Worm (Caenorhabditis elegans) whole organism, early embryonic: ENCODE results near the gene clec-37.

Experiments
- B0310.2 ChIP-seq: sonication (generic microtip); optimal IDR thresholded peaks from 2 replicates; lab custom pipeline; 2016; ENCODE audit warnings: mild to moderate bottlenecking, missing genetic modification characterization, missing compliant biosample characterization
- F13C5.2 ChIP-seq: sonication (generic microtip); optimal IDR thresholded peaks from 2 replicates; lab custom pipeline; 2017; ENCODE audit warnings: mild to moderate bottlenecking, missing genetic modification characterization, inconsistent platforms, missing compliant biosample characterization
- aly-1 ChIP-seq: sonication (generic microtip); optimal IDR thresholded peaks from 2 replicates; lab custom pipeline; 2016; ENCODE audit warnings: missing genetic modification characterization, missing compliant biosample characterization
- ama-1 ChIP-seq: fragments of 150-350 bp; optimal IDR thresholded peaks from 2 replicates; lab custom pipeline; 2014
- ceh-13 ChIP-seq: fragments of 200-800 bp; sonication (Bioruptor generic); optimal IDR thresholded peaks from 2 replicates; lab custom pipeline; 2018; ENCODE audit warnings: mild to moderate bottlenecking, missing genetic modification characterization, missing compliant biosample characterization
- ceh-36 ChIP-seq: sonication (generic microtip); optimal IDR thresholded peaks from 2 replicates; lab custom pipeline; 2016; ENCODE audit warnings: missing genetic modification characterization, inconsistent platforms, missing compliant biosample characterization
- ets-7 ChIP-seq: sonication (generic microtip); optimal IDR thresholded peaks from 2 replicates; lab custom pipeline; 2016; ENCODE audit warnings: missing genotype, missing genetic modification characterization, missing compliant biosample characterization
- flt-1 ChIP-seq: fragments of 200-800 bp; sonication (Bioruptor generic); IDR thresholded peaks from 2 replicates; pipeline ENCODE4 v1.3.6; 2022; ENCODE audit warnings: missing genetic modification characterization, missing compliant biosample characterization
- hmbx-1 ChIP-seq: sonication (generic microtip); optimal IDR thresholded peaks from 2 replicates; lab custom pipeline; 2016; ENCODE audit warnings: mild to moderate bottlenecking, missing genetic modification characterization, missing compliant biosample characterization
- hmg-4 ChIP-seq: fragments of 200-800 bp; sonication (Bioruptor generic); optimal IDR thresholded peaks from 2 replicates; lab custom pipeline; 2018; ENCODE audit warnings: mild to moderate bottlenecking, missing genetic modification characterization, missing compliant biosample characterization
- hnd-1 ChIP-seq: sonication (generic microtip); optimal IDR thresholded peaks from 2 replicates; lab custom pipeline; 2016; ENCODE audit warnings: missing genetic modification characterization, missing compliant biosample characterization
- pes-1 ChIP-seq: fragments of 200-800 bp; sonication (Bioruptor generic); IDR thresholded peaks from 2 replicates; pipeline ENCODE4 v1.3.6; 2022; ENCODE audit warnings: missing genetic modification reagents, missing genetic modification characterization, missing compliant biosample characterization
- scrt-1 ChIP-seq: fragments of 200-800 bp; sonication (Bioruptor generic); IDR thresholded peaks from 2 replicates; pipeline ENCODE4 v1.3.6; 2022; ENCODE audit warnings: missing genetic modification characterization, missing compliant biosample characterization
- sea-1 ChIP-seq: fragments of 200-800 bp; sonication (Bioruptor generic); conservative IDR thresholded peaks from 2 replicates; pipeline ENCODE4 v1.3.6; 2022; ENCODE audit warnings: missing genetic modification characterization, missing compliant biosample characterization
- tbx-11 ChIP-seq: fragments of 200-800 bp; sonication (Bioruptor generic); IDR thresholded peaks from 2 replicates; pipeline ENCODE4 v1.3.6; 2022; ENCODE audit warnings: missing genetic modification characterization, missing compliant biosample characterization
- tbx-37 ChIP-seq: fragments of 200-800 bp; sonication (Bioruptor generic); conservative IDR thresholded peaks from 2 replicates; pipeline ENCODE4 v1.3.6; 2022; ENCODE audit warnings: missing genetic modification reagents, missing genetic modification characterization, missing compliant biosample characterization
- tra-4 ChIP-seq: sonication (generic microtip); optimal IDR thresholded peaks from 2 replicates; lab custom pipeline; 2017; ENCODE audit warnings: missing genetic modification characterization, missing compliant biosample characterization

clec-37 gene

DNA sequence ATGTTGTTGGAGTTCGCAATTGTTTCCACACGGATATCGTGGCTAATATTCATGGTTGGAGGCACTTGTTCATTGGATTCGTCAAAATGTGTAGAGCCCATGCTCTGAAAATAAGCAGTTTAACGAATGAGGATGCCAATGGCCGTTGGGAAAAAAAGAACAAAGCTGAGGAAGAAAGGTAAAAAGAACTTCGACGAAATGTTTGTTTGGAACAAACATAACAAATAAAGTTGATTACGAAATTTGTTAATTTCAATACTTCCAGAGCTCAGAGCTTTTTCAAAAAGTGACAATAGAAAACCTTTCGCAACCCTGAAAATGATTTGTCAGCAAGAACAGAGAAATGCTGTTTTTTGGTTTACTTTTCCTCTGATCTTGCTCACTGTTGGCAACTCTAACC lies 28.2 kb upstream of the clec-37 start, which contains the start of gene F09C6.3:
Gene F09C6.3 (minus strand): TSS at position 101 of the 400 bp plus-strand sequence.
- TF ChIP-seq ets-7 (tag; lab: Kevin White, UChicago) (no peak), sea-1 (no peak), scrt-1 (GFP tag; lab: Robert Waterston, UW) (no peak), tbx-37 (GFP tag; lab: Robert Waterston, UW) (no peak), flt-1 (no peak), hnd-1 (tag; lab: Kevin White, UChicago) (no peak), aly-1 (tag; lab: Kevin White, UChicago) (no peak), tbx-11 (no peak), ama-1 (lab: Kevin White, UChicago) (no peak), B0310.2 (tag; lab: Kevin White, UChicago) (no peak), ceh-36 (tag; lab: Kevin White, UChicago) (no peak), pes-1 (no peak), ceh-13 (no peak), hmg-4 (GFP tag; lab: Kevin White, UChicago) (no peak), F13C5.2 (tag; lab: Kevin White, UChicago) (no peak), tra-4 (no peak), hmbx-1 (no peak)

DNA sequence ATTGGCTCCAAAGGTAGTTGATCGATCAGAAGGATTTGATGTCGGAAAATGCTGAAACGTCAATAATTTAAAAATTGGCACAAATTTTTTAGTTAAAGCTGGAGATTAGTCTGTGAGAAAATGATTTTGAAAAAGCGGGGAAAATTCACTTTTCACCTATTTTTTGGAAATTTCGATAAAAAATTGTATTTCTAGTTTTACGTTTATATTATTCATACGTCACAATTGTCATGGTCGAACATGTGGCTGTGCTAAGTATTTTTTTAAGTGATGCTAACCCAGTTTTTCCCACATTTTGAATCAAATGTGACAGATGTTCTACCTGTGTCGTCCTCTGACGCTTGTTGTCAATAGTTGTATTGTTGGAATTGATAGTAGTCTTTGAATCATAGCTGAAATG lies 27.6 kb upstream of the clec-37 start:
- TF ChIP-seq hmg-4 (GFP tag; lab: Kevin White, UChicago) (no peak), pes-1 (no peak), ama-1 (lab: Kevin White, UChicago) (no peak), tbx-11 (no peak), ceh-13 (no peak), flt-1 (no peak), F13C5.2 (tag; lab: Kevin White, UChicago) (no peak), tra-4 (no peak), ets-7 (tag; lab: Kevin White, UChicago) (no peak), ceh-36 (tag; lab: Kevin White, UChicago) (no peak), scrt-1 (GFP tag; lab: Robert Waterston, UW) (no peak), sea-1 (no peak), B0310.2 (tag; lab: Kevin White, UChicago) (no peak), hmbx-1 (no peak), aly-1 (tag; lab: Kevin White, UChicago) (no peak), tbx-37 (GFP tag; lab: Robert Waterston, UW) (no peak), hnd-1 (tag; lab: Kevin White, UChicago) (no peak)

DNA sequence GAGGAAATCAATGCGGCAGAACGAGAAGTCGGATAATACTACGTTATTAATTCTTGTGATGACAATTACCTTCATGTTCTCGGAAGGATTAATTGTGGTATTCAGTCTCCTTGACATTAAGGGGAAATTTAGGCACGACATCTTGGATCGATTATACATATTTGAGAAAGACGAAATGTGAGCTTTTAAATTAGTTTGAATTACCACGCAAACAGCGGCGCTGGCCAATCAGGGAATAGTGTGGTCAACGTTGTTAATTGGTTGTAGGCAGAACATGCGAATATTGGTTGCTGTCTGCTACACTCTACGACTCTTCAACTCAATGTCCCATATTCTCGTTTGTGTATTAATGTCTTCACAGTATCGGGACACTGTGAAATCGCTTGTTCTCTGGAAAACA lies 23.1 kb upstream of the clec-37 start, which contains the start of gene F49A5.10:
Gene F49A5.10 (plus strand): TSS at position 301 of the 400 bp plus-strand sequence.
- TF ChIP-seq flt-1: no peak
- TF ChIP-seq F13C5.2 (tag; lab: Kevin White, UChicago): no peak
- no peak for TF ChIP-seq sea-1

DNA sequence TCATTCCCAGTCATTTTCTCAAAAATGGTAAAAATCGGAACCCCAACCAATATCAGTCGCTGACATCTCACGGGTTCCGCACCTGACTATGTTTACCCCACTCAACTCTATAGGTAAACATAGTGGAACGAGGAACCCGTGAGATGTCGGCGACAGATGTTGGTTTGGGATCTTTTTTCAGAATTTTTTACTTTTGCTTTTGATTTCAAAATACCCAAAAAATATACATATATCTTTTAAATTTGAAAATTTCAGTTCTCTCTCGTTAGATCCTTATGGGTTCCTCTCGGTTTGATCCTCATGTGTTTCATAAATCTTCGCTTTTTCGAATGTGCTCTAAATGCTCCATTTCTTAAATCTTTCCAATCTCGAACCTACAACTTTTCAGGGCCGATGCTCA lies 21.7 kb upstream of the clec-37 start, which contains the start of gene srw-23:
Gene srw-23 (plus strand): TSS at position 301 of the 400 bp plus-strand sequence.
- TF ChIP-seq scrt-1 (GFP tag; lab: Robert Waterston, UW) (no peak), sea-1 (no peak), tbx-11 (no peak), F13C5.2 (tag; lab: Kevin White, UChicago) (no peak), tbx-37 (GFP tag; lab: Robert Waterston, UW) (no peak), hmbx-1 (no peak), tra-4 (no peak), B0310.2 (tag; lab: Kevin White, UChicago) (no peak), ceh-36 (tag; lab: Kevin White, UChicago) (no peak), ceh-13 (no peak), ama-1 (lab: Kevin White, UChicago) (no peak), hnd-1 (tag; lab: Kevin White, UChicago) (no peak), pes-1 (no peak), flt-1 (no peak), aly-1 (tag; lab: Kevin White, UChicago) (no peak), ets-7 (tag; lab: Kevin White, UChicago) (no peak)

DNA sequence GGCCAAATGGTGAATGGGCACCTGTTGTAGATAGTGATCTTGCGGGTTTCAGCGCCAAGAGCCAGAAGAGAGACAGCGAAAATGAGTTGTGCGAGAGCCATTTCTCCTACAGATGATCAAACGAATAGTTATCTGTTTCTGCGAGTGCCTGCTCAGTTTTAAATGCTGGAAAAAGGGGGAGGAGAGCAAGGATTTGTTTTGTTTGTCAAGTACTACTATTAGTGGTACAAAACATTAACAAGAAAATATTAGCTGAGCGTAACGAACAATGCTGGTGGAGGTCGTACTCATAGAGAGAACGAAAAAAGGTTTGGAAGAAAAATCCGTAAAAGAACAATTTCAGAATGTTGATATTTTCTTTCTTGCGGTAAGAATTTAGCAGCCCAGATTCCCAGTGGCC lies 19.5 kb upstream of the clec-37 start, which contains the start of gene thn-4:
Gene thn-4 (minus strand): TSS at position 101 of the 400 bp plus-strand sequence.
- TF ChIP-seq aly-1 (tag; lab: Kevin White, UChicago) (no peak), ama-1 (lab: Kevin White, UChicago) (no peak), ceh-36 (tag; lab: Kevin White, UChicago) (no peak), ets-7 (tag; lab: Kevin White, UChicago) (no peak), F13C5.2 (tag; lab: Kevin White, UChicago) (no peak), tra-4 (no peak), sea-1 (no peak), hmbx-1 (no peak), hnd-1 (tag; lab: Kevin White, UChicago) (no peak), B0310.2 (tag; lab: Kevin White, UChicago) (no peak), pes-1 (no peak), tbx-37 (GFP tag; lab: Robert Waterston, UW) (no peak), tbx-11 (no peak), hmg-4 (GFP tag; lab: Kevin White, UChicago) (no peak), ceh-13 (no peak), scrt-1 (GFP tag; lab: Robert Waterston, UW) (no peak), flt-1 (no peak)

DNA sequence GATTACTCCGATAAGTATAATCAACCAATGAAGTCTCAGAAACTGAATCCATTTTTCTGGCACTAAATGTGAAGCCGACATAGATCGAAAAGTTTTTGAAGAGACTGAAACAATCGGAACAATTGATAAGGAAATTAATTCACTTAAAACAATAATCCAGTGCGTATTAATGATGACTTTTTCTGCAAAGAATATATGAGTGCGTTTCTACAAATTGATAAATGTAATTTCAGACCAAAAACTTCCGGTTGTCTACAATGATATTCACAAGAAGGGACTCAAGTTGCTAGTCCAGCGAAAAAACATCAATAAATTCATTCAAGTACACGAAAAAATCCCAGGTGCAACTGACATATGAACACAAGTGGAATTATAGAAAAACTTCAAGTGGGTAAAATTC lies 17.8 kb upstream of the clec-37 start, which contains the start of gene clec-33:
Gene clec-33 (minus strand): TSS at position 101 of the 400 bp plus-strand sequence.
- TF ChIP-seq hmg-4 (GFP tag; lab: Kevin White, UChicago): no peak
- no peak for TF ChIP-seq tbx-37 (GFP tag; lab: Robert Waterston, UW)
- TF ChIP-seq F13C5.2 (tag; lab: Kevin White, UChicago): no peak
- no peak for TF ChIP-seq sea-1
- no peak for TF ChIP-seq hnd-1 (tag; lab: Kevin White, UChicago)
- TF ChIP-seq ceh-13: no peak
- TF ChIP-seq scrt-1 (GFP tag; lab: Robert Waterston, UW): no peak
- TF ChIP-seq tra-4: no peak
- TF ChIP-seq flt-1: no peak
- TF ChIP-seq tbx-11: no peak
- no peak for TF ChIP-seq ceh-36 (tag; lab: Kevin White, UChicago)
- no peak for TF ChIP-seq pes-1
- TF ChIP-seq ets-7 (tag; lab: Kevin White, UChicago): no peak
- no peak for TF ChIP-seq hmbx-1
- TF ChIP-seq ama-1 (lab: Kevin White, UChicago): no peak
- TF ChIP-seq B0310.2 (tag; lab: Kevin White, UChicago): no peak
- TF ChIP-seq aly-1 (tag; lab: Kevin White, UChicago): no peak

DNA sequence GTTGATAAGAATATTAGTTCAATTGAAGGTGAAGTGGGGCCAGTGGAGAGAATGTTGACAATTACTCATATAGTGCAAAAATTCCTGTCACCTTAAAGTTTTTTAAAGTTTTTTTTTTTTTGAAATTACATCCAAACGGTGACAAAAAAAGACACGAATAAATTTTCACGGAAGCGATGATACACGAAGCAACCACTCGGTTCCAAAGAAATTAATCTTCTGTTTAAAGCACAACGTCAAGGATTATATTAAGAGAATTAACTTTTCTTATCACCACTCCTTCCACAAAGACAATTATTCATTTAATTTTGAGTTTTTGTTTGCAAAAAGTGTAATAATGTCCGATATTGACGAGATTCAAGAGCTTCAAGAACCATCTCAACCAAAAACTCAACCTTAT lies 13.5 kb upstream of the clec-37 start, which contains the start of gene clec-28:
Gene clec-28 (plus strand): TSS at position 301 of the 400 bp plus-strand sequence.
- TF ChIP-seq ceh-36 (tag; lab: Kevin White, UChicago) (no peak), flt-1 (no peak), hnd-1 (tag; lab: Kevin White, UChicago) (no peak), ama-1 (lab: Kevin White, UChicago) (no peak), tbx-37 (GFP tag; lab: Robert Waterston, UW) (no peak), hmg-4 (GFP tag; lab: Kevin White, UChicago) (no peak), hmbx-1 (no peak), scrt-1 (GFP tag; lab: Robert Waterston, UW) (no peak), B0310.2 (tag; lab: Kevin White, UChicago) (no peak), pes-1 (no peak)
